Worm (Caenorhabditis elegans) whole organism, midembryonic: ENCODE data around the gene C07G3.10.
A peak's percentile ranks its signal among the peaks of the same experiment; 100 is the strongest.
"Not testable (repeated sequence)": the region's sequence is repeated elsewhere in the genome, so short reads cannot be mapped to it uniquely, and the experiment has no call there.

Experiments used
- T22C8.4 ChIP-seq: fragments of 200-800 bp; sonication (Bioruptor generic); IDR thresholded peaks from 2 replicates; pipeline ENCODE4 v1.3.6; 2022; ENCODE audit warnings: missing genetic modification characterization, missing compliant biosample characterization
- cog-1 ChIP-seq: sonication (generic microtip); optimal IDR thresholded peaks from 2 replicates; lab custom pipeline; 2016; ENCODE audit warnings: missing genetic modification characterization, missing compliant biosample characterization
- flt-1 ChIP-seq: fragments of 200-800 bp; sonication (Bioruptor generic); IDR thresholded peaks from 2 replicates; pipeline ENCODE4 v1.3.6; 2022; ENCODE audit warnings: missing genetic modification characterization, missing compliant biosample characterization
- klf-2 ChIP-seq: fragments of 200-800 bp; sonication (Bioruptor generic); conservative IDR thresholded peaks from 2 replicates; pipeline ENCODE4 v1.3.6; 2022; ENCODE audit warnings: missing genetic modification reagents, missing genetic modification characterization, missing compliant biosample characterization
- med-1 ChIP-seq: sonication (generic microtip); optimal IDR thresholded peaks from 2 replicates; lab custom pipeline; 2017; ENCODE audit warnings: missing genetic modification characterization, mild to moderate bottlenecking, missing compliant biosample characterization, antibody characterized with exemption, missing genetic modification reagents; ENCODE audit not compliant: insufficient read depth
- ref-1 ChIP-seq: fragments of 200-800 bp; sonication (Bioruptor generic); conservative IDR thresholded peaks from 2 replicates; pipeline ENCODE4 v1.3.6; 2022; ENCODE audit warnings: missing genetic modification reagents, missing genetic modification characterization, missing compliant biosample characterization
- tab-1 ChIP-seq: fragments of 200-800 bp; sonication (Bioruptor generic); IDR thresholded peaks from 2 replicates; pipeline ENCODE4 v1.3.6; 2022; ENCODE audit warnings: missing genetic modification characterization, missing compliant biosample characterization
- ztf-23 ChIP-seq: fragments of 200-800 bp; sonication (Bioruptor generic); IDR thresholded peaks from 2 replicates; pipeline ENCODE4 v1.3.6; 2022; ENCODE audit warnings: missing genetic modification reagents, missing genetic modification characterization, missing compliant biosample characterization
- ztf-29 ChIP-seq: fragments of 200-800 bp; sonication (Bioruptor generic); IDR thresholded peaks from 2 replicates; pipeline ENCODE4 v1.3.6; 2022; ENCODE audit warnings: missing genetic modification reagents, missing genetic modification characterization, missing compliant biosample characterization

C07G3.10 gene

ce11 chrV:3496880-3497279 lies 5.2 kb upstream of the C07G3.10 start, which contains the start of gene C07G3.15:
Gene C07G3.15, minus strand, starts transcription at chrV:3496980.
- TF ChIP-seq klf-2 (no peak), flt-1 (GFP tag; lab: Robert Waterston, UW) (no peak)

- TF ChIP-seq flt-1 (GFP tag; lab: Robert Waterston, UW) (no peak), tab-1 (GFP tag; lab: Robert Waterston, UW) (no peak), ref-1 (GFP tag; lab: Robert Waterston, UW) (no peak), ztf-29 (GFP tag; lab: Robert Waterston, UW) (no peak), klf-2 (no peak), med-1 (GFP tag; lab: Kevin White, UChicago) (no peak), ztf-23 (no peak), cog-1 (no peak), T22C8.4 (no peak)
These were observed 3.6 kb downstream of the C07G3.10 start for ce11 chrV:3505745-3506144.

- TF ChIP-seq cog-1; ref-1 (GFP tag; lab: Robert Waterston, UW); ztf-23: not testable (repeated sequence)
These were observed 4.1 kb downstream of the C07G3.10 start, which contains the start of gene ugt-64 for ce11 chrV:3506252-3506651. Gene ugt-64, minus strand, starts transcription at chrV:3506352.

ce11 chrV:3507691-3508090 lies 5.6 kb downstream of the C07G3.10 start, which contains the start of gene str-225:
Gene str-225, plus strand, starts transcription at chrV:3507822.
- TF ChIP-seq cog-1 (no peak), ref-1 (GFP tag; lab: Robert Waterston, UW) (no peak), med-1 (GFP tag; lab: Kevin White, UChicago) (no peak), ztf-29 (GFP tag; lab: Robert Waterston, UW) (no peak), tab-1 (GFP tag; lab: Robert Waterston, UW) (no peak)

- TF ChIP-seq T22C8.4, result no peak
- TF ChIP-seq ztf-23, result no peak
- no peak for TF ChIP-seq ztf-29 (GFP tag; lab: Robert Waterston, UW)
- no peak for TF ChIP-seq cog-1
- no peak for TF ChIP-seq ref-1 (GFP tag; lab: Robert Waterston, UW)
- no peak for TF ChIP-seq klf-2
- no peak for TF ChIP-seq tab-1 (GFP tag; lab: Robert Waterston, UW)
- TF ChIP-seq flt-1 (GFP tag; lab: Robert Waterston, UW), result no peak
- TF ChIP-seq med-1 (GFP tag; lab: Kevin White, UChicago), result no peak
These were observed 7.8 kb downstream of the C07G3.10 start, which contains the start of gene str-228 for ce11 chrV:3509878-3510277. Gene str-228, plus strand, starts transcription at chrV:3510178.

ce11 chrV:3512381-3512780 lies 10.3 kb downstream of the C07G3.10 start, which contains the start of gene str-226:
Gene str-226, plus strand, starts transcription at chrV:3512681.
- TF ChIP-seq klf-2, result no peak
- no peak for TF ChIP-seq flt-1 (GFP tag; lab: Robert Waterston, UW)
- no peak for TF ChIP-seq ztf-23
- TF ChIP-seq ztf-29 (GFP tag; lab: Robert Waterston, UW), result no peak
- TF ChIP-seq tab-1 (GFP tag; lab: Robert Waterston, UW), result no peak
- no peak for TF ChIP-seq T22C8.4
- TF ChIP-seq ref-1 (GFP tag; lab: Robert Waterston, UW), result no peak
- no peak for TF ChIP-seq cog-1
- TF ChIP-seq med-1 (GFP tag; lab: Kevin White, UChicago), result no peak

- TF ChIP-seq ztf-23 (no peak), ref-1 (GFP tag; lab: Robert Waterston, UW) (no peak), tab-1 (GFP tag; lab: Robert Waterston, UW) (no peak)
These were observed 15.8 kb downstream of the C07G3.10 start, which contains the start of gene str-227 for ce11 chrV:3517889-3518288. Gene str-227, plus strand, starts transcription at chrV:3518189.

- TF ChIP-seq flt-1 (GFP tag; lab: Robert Waterston, UW), result peak; percentile 65; the same call in 1 of the 2 replicates
These were observed 18.3 kb downstream of the C07G3.10 start for ce11 chrV:3520412-3520811.

- TF ChIP-seq flt-1 (GFP tag; lab: Robert Waterston, UW), result no peak
- no peak for TF ChIP-seq tab-1 (GFP tag; lab: Robert Waterston, UW)
- TF ChIP-seq ztf-23, result no peak
- no peak for TF ChIP-seq T22C8.4
- TF ChIP-seq klf-2, result no peak
- TF ChIP-seq med-1 (GFP tag; lab: Kevin White, UChicago), result no peak
- TF ChIP-seq ztf-29 (GFP tag; lab: Robert Waterston, UW), result no peak
- TF ChIP-seq ref-1 (GFP tag; lab: Robert Waterston, UW), result no peak
- no peak for TF ChIP-seq cog-1
These were observed 21.2 kb downstream of the C07G3.10 start, which contains the start of gene irg-1 for ce11 chrV:3523262-3523661. Gene irg-1, plus strand, starts transcription at chrV:3523587.

ce11 chrV:3524970-3525369 lies 22.9 kb downstream of the C07G3.10 start, which contains the start of gene T24A6.7:
Gene T24A6.7, plus strand, starts transcription at chrV:3525270.
- TF ChIP-seq tab-1 (GFP tag; lab: Robert Waterston, UW), result no peak
- TF ChIP-seq ref-1 (GFP tag; lab: Robert Waterston, UW), result no peak
- TF ChIP-seq med-1 (GFP tag; lab: Kevin White, UChicago), result no peak
- no peak for TF ChIP-seq klf-2
- TF ChIP-seq T22C8.4, result no peak
- no peak for TF ChIP-seq ztf-23
- TF ChIP-seq cog-1, result no peak
- TF ChIP-seq ztf-29 (GFP tag; lab: Robert Waterston, UW), result no peak
- TF ChIP-seq flt-1 (GFP tag; lab: Robert Waterston, UW), result no peak

- TF ChIP-seq tab-1 (GFP tag; lab: Robert Waterston, UW) (no peak), T22C8.4 (no peak), ztf-29 (GFP tag; lab: Robert Waterston, UW) (no peak), med-1 (GFP tag; lab: Kevin White, UChicago) (no peak), ztf-23 (no peak), cog-1 (no peak), flt-1 (GFP tag; lab: Robert Waterston, UW) (no peak), klf-2 (no peak), ref-1 (GFP tag; lab: Robert Waterston, UW) (no peak)
These were observed 24.8 kb downstream of the C07G3.10 start, which contains the start of gene str-260 for ce11 chrV:3526882-3527281. Gene str-260, plus strand, starts transcription at chrV:3527182.
